Fruit fly (Drosophila melanogaster) whole organism, embryonic: ENCODE results near the gene Hip14.

ENCODE experiments used
- Adf1 ChIP-seq: fragments of 200-800 bp; sonication (Bioruptor generic); IDR thresholded peaks from 2 replicates; pipeline ENCODE4 v1.3.6; 2022; ENCODE audit warnings: missing biosample characterization, missing genetic modification characterization
- Atf-2 ChIP-seq: fragments of 200-800 bp; sonication (Bioruptor generic); optimal IDR thresholded peaks from 2 replicates; lab custom pipeline; 2016; ENCODE audit warnings: missing biosample characterization, missing genetic modification characterization
- B-H1 ChIP-seq: fragments of 200-800 bp; sonication (Bioruptor generic); IDR thresholded peaks from 3 replicates; pipeline ENCODE4 v1.3.6; 2022; ENCODE audit warnings: missing biosample characterization, missing genetic modification characterization
- CG11085 ChIP-seq: fragments of 200-800 bp; sonication (Bioruptor generic); IDR thresholded peaks from 2 replicates; pipeline ENCODE4 v1.3.6; 2022; ENCODE audit warnings: missing biosample characterization, missing genetic modification characterization
- CG12391 ChIP-seq: fragments of 200-800 bp; sonication (Bioruptor generic); optimal IDR thresholded peaks from 3 replicates; lab custom pipeline; 2018; ENCODE audit warnings: missing biosample characterization, mild to moderate bottlenecking, missing genetic modification characterization, moderate library complexity
- CG13287 ChIP-seq: fragments of 200-800 bp; sonication (Bioruptor generic); IDR thresholded peaks from 2 replicates; pipeline ENCODE4 v1.3.6; 2022; ENCODE audit warnings: missing biosample characterization, missing genetic modification characterization; ENCODE audit not compliant: partially characterized antibody
- CG15514 ChIP-seq: fragments of 200-800 bp; sonication (Bioruptor generic); optimal IDR thresholded peaks from 3 replicates; lab custom pipeline; 2017; ENCODE audit warnings: missing biosample characterization, missing genetic modification characterization, mild to moderate bottlenecking, moderate library complexity, missing genetic modification reagents
- CG1602 ChIP-seq: fragments of 200-800 bp; sonication (Bioruptor generic); optimal IDR thresholded peaks from 3 replicates; lab custom pipeline; 2016; ENCODE audit warnings: missing biosample characterization, missing genetic modification characterization
- CG1603 ChIP-seq: fragments of 200-800 bp; sonication (Bioruptor generic); optimal IDR thresholded peaks from 2 replicates; lab custom pipeline; 2019; ENCODE audit warnings: missing biosample characterization, mild to moderate bottlenecking, missing genetic modification characterization, moderate library complexity
- CG2202 ChIP-seq: fragments of 200-800 bp; sonication (Bioruptor generic); optimal IDR thresholded peaks from 2 replicates; lab custom pipeline; 2018; ENCODE audit warnings: missing biosample characterization, mild to moderate bottlenecking, missing genetic modification characterization
- CG33213 ChIP-seq: fragments of 200-800 bp; sonication (Bioruptor generic); optimal IDR thresholded peaks from 3 replicates; lab custom pipeline; 2016; ENCODE audit warnings: missing biosample characterization, missing genetic modification characterization
- CG4424 ChIP-seq: fragments of 200-800 bp; sonication (Bioruptor generic); optimal IDR thresholded peaks from 3 replicates; lab custom pipeline; 2016; ENCODE audit warnings: missing biosample characterization, missing genetic modification characterization
- CG4730 ChIP-seq: fragments of 200-800 bp; sonication (Bioruptor generic); IDR thresholded peaks from 2 replicates; pipeline ENCODE4 v1.3.6; 2022; ENCODE audit warnings: missing biosample characterization, missing genetic modification characterization
- CG5180 ChIP-seq: fragments of 200-800 bp; sonication (Bioruptor generic); optimal IDR thresholded peaks from 3 replicates; lab custom pipeline; 2017; ENCODE audit warnings: missing biosample characterization, missing genetic modification characterization, mild to moderate bottlenecking, moderate library complexity, missing genetic modification reagents
- CG6254 ChIP-seq: fragments of 200-800 bp; sonication (Bioruptor generic); optimal IDR thresholded peaks from 3 replicates; lab custom pipeline; 2017; ENCODE audit warnings: mild to moderate bottlenecking, missing biosample characterization, missing genetic modification reagents, missing genetic modification characterization
- CG6683 ChIP-seq: fragments of 200-800 bp; sonication (Bioruptor generic); optimal IDR thresholded peaks from 2 replicates; lab custom pipeline; 2017; ENCODE audit warnings: missing biosample characterization, mild to moderate bottlenecking, missing genetic modification characterization, missing genetic modification reagents
- CG9727 ChIP-seq: fragments of 200-800 bp; sonication (Bioruptor generic); optimal IDR thresholded peaks from 3 replicates; lab custom pipeline; 2017; ENCODE audit warnings: missing biosample characterization, mild to moderate bottlenecking, missing genetic modification characterization
- Dref ChIP-seq: fragments of 200-800 bp; sonication (Bioruptor generic); IDR thresholded peaks from 2 replicates; pipeline ENCODE4 v1.3.6; 2022; ENCODE audit warnings: missing biosample characterization, missing genetic modification characterization
- Elba2 ChIP-seq: fragments of 200-800 bp; sonication (Bioruptor generic); optimal IDR thresholded peaks from 3 replicates; lab custom pipeline; 2016; ENCODE audit warnings: missing biosample characterization, missing genetic modification characterization
- Ets65A ChIP-seq: fragments of 200-800 bp; sonication (Bioruptor generic); peaks from one replicate; lab custom pipeline; 2016; ENCODE audit warnings: missing biosample characterization, missing genetic modification characterization
- GATAe ChIP-seq: fragments of 200-800 bp; sonication (Bioruptor generic); conservative IDR thresholded peaks from 2 replicates; pipeline ENCODE4 v1.3.6; 2022; ENCODE audit warnings: missing biosample characterization, missing genetic modification characterization
- HLH54F ChIP-seq: fragments of 200-800 bp; sonication (Bioruptor generic); optimal IDR thresholded peaks from 3 replicates; lab custom pipeline; 2016; ENCODE audit warnings: missing biosample characterization, missing genetic modification characterization
- Lhr ChIP-seq: fragments of 200-800 bp; sonication (Bioruptor generic); optimal IDR thresholded peaks from 3 replicates; lab custom pipeline; 2017; ENCODE audit warnings: mild to moderate bottlenecking, missing biosample characterization, missing genetic modification reagents, missing genetic modification characterization
- Lim3 ChIP-seq: fragments of 200-800 bp; sonication (Bioruptor generic); IDR thresholded peaks from 2 replicates; pipeline ENCODE4 v1.3.6; 2022; ENCODE audit warnings: missing biosample characterization, missing genetic modification characterization
- Myb ChIP-seq: fragments of 200-800 bp; sonication (Bioruptor generic); optimal IDR thresholded peaks from 2 replicates; lab custom pipeline; 2016; ENCODE audit warnings: missing biosample characterization, missing genetic modification characterization
- Nf-YC ChIP-seq: fragments of 200-800 bp; optimal IDR thresholded peaks from 3 replicates; lab custom pipeline; 2019; ENCODE audit warnings: missing biosample characterization, mild to moderate bottlenecking, missing genetic modification characterization, moderate library complexity
- Oaz ChIP-seq: fragments of 200-800 bp; sonication (Bioruptor generic); IDR thresholded peaks from 2 replicates; pipeline ENCODE4 v1.3.6; 2022; ENCODE audit warnings: missing biosample characterization, missing genetic modification characterization
- Opbp ChIP-seq: fragments of 200-800 bp; sonication (Bioruptor generic); IDR thresholded peaks from 3 replicates; pipeline ENCODE4 v1.3.6; 2022; ENCODE audit warnings: missing biosample characterization, missing genetic modification characterization; ENCODE audit not compliant: partially characterized antibody
- Sox100B ChIP-seq: fragments of 200-800 bp; sonication (Bioruptor generic); optimal IDR thresholded peaks from 3 replicates; lab custom pipeline; 2018; ENCODE audit warnings: missing biosample characterization, mild to moderate bottlenecking, missing genetic modification characterization
- Spps ChIP-seq: fragments of 200-800 bp; sonication (Bioruptor generic); optimal IDR thresholded peaks from 2 replicates; lab custom pipeline; 2018; ENCODE audit warnings: missing biosample characterization, mild to moderate bottlenecking, missing genetic modification characterization
- chn ChIP-seq: fragments of 200-800 bp; sonication (Bioruptor generic); optimal IDR thresholded peaks from 2 replicates; lab custom pipeline; 2016; ENCODE audit warnings: missing biosample characterization, missing genetic modification characterization
- ewg ChIP-seq: fragments of 200-800 bp; sonication (Bioruptor generic); optimal IDR thresholded peaks from 3 replicates; lab custom pipeline; 2017; ENCODE audit warnings: mild to moderate bottlenecking, missing biosample characterization, missing genetic modification reagents, missing genetic modification characterization
- hbn ChIP-seq: fragments of 200-800 bp; sonication (Bioruptor generic); IDR thresholded peaks from 2 replicates; pipeline ENCODE4 v1.3.6; 2022; ENCODE audit warnings: missing biosample characterization, missing genetic modification characterization; ENCODE audit not compliant: partially characterized antibody
- hth ChIP-seq: fragments of >200 bp; optimal IDR thresholded peaks from 2 replicates; lab custom pipeline; 2017; ENCODE audit warnings: inconsistent platforms
- jing ChIP-seq: fragments of 200-800 bp; sonication (Bioruptor generic); optimal IDR thresholded peaks from 2 replicates; lab custom pipeline; 2018; ENCODE audit warnings: missing biosample characterization, mild to moderate bottlenecking, missing genetic modification characterization
- kay ChIP-seq: fragments of 200-800 bp; sonication (Bioruptor generic); optimal IDR thresholded peaks from 2 replicates; lab custom pipeline; 2016; ENCODE audit warnings: missing biosample characterization, missing genetic modification characterization
- knrl ChIP-seq: fragments of 200-800 bp; sonication (Bioruptor generic); IDR thresholded peaks from 3 replicates; pipeline ENCODE4 v1.3.6; 2022; ENCODE audit warnings: missing biosample characterization, missing genetic modification characterization; ENCODE audit not compliant: partially characterized antibody
- lbe ChIP-seq: fragments of 200-800 bp; sonication (Bioruptor generic); optimal IDR thresholded peaks from 2 replicates; lab custom pipeline; 2016; ENCODE audit warnings: missing biosample characterization, mild to moderate bottlenecking, missing genetic modification characterization
- mirr ChIP-seq: fragments of 200-800 bp; sonication (Bioruptor generic); optimal IDR thresholded peaks from 3 replicates; lab custom pipeline; 2018; ENCODE audit warnings: missing biosample characterization, mild to moderate bottlenecking, missing genetic modification characterization
- otp ChIP-seq: fragments of 200-800 bp; sonication (Bioruptor generic); IDR thresholded peaks from 3 replicates; pipeline ENCODE4, ENCODE4 v1.3.6; 2022; ENCODE audit warnings: missing biosample characterization, missing genetic modification characterization
- pan ChIP-seq, 4 experiments: fragments of >200 bp in 3 of 4; fragments of 200-800 bp in 1 of 4; sonication (Bioruptor generic) in 1 of 4; optimal IDR thresholded peaks in 3 of 4; IDR thresholded peaks in 1 of 4; 2 replicates each; pipeline versions ENCODE4 v1.3.6 to Lab custom; 2017 to 2022; ENCODE audit warnings: missing biosample characterization in 2 of 4, missing genetic modification characterization in 2 of 4, mixed read lengths in 1 of 4
- pho ChIP-seq: fragments of 200-800 bp; sonication (Bioruptor generic); optimal IDR thresholded peaks from 2 replicates; lab custom pipeline; 2016; ENCODE audit warnings: missing biosample characterization, missing genetic modification characterization
- repo ChIP-seq: fragments of 200-800 bp; sonication (Bioruptor generic); optimal IDR thresholded peaks from 2 replicates; lab custom pipeline; 2016; ENCODE audit warnings: missing biosample characterization, missing genetic modification characterization
- ro ChIP-seq: fragments of 200-800 bp; sonication (Bioruptor generic); IDR thresholded peaks from 2 replicates; pipeline ENCODE4 v1.3.6; 2022; ENCODE audit warnings: missing biosample characterization, missing genetic modification characterization
- sim ChIP-seq: fragments of 200-800 bp; sonication (Bioruptor generic); IDR thresholded peaks from 2 replicates; pipeline ENCODE4 v1.3.6; 2022; ENCODE audit warnings: missing biosample characterization, missing genetic modification characterization
- sna ChIP-seq: fragments of 200-800 bp; sonication (Bioruptor generic); IDR thresholded peaks from 2 replicates; pipeline ENCODE4 v1.3.6; 2022; ENCODE audit warnings: missing biosample characterization, missing genetic modification characterization; ENCODE audit not compliant: partially characterized antibody
- trh ChIP-seq: fragments of 200-800 bp; sonication (Bioruptor generic); optimal IDR thresholded peaks from 2 replicates; lab custom pipeline; 2016; ENCODE audit warnings: missing biosample characterization, missing genetic modification characterization
- zfh2 ChIP-seq: fragments of 200-800 bp; sonication (Bioruptor generic); optimal IDR thresholded peaks from 2 replicates; lab custom pipeline; 2016; ENCODE audit warnings: missing biosample characterization, missing genetic modification characterization

The Hip14 gene

DNA sequence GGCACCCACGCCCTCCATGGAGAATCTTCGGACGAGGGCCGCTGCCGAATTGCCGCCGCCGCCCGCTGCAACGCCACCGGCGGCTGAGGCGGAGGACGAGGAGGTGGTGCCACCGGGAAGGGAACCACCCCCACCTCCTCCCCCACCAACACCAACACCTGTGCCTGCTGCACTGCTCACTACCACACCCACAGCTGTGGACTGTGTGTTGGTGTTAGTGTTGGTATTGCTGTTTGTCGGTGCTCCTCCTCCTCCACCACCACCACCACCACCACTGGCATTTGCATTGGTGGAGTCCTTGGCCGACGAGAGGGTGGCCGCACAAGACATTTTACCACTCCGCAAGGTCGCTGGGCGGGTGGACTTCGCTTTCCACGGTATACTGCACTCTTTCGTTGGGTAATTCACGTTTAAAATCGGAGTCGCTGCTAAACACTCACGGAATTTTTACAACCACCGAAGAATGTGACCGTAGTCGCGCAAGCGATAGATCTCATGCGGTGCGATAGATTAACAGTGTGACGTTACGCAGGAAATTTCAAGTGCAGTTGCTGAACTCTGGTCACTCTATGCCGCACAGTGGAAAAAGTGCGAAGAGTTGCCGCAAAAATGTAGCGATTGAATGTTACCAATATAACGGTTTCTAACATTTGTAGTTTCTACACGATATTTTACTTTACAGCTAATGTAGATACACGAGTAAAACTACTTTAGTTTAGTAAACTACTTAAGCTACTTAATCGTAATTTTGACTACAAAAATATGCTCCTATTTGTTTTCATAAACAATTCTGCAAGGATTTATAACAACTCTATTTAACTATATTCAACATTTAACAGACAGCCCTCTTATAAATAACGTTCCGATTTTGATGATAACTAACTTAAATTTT, 23.5 kb downstream of the Hip14 start, which contains the start of gene mib1 (continued):
- peak; percentile 45 for TF ChIP-seq mirr (GFP tag; lab: Kevin White, UChicago)
- peak; percentile 38 for TF ChIP-seq pho
- TF ChIP-seq sna, result peak; percentile 81
- no peak; the same call in 2 of the 3 replicates for TF ChIP-seq B-H1 (GFP tag; lab: Robert Waterston, UW)
- no peak for TF ChIP-seq Spps (tag; lab: Kevin White, UChicago)
- TF ChIP-seq CG2202 (tag; lab: Kevin White, UChicago), result no peak
- no peak for TF ChIP-seq HLH54F
- peak; percentile 71 for TF ChIP-seq CG15514 (GFP tag; lab: Kevin White, UChicago)
- peak; percentile 76 for TF ChIP-seq Ets65A (GFP tag; lab: Kevin White, UChicago)
- no peak for TF ChIP-seq CG1602 (GFP tag; lab: Kevin White, UChicago)
- peak; percentile 91 for TF ChIP-seq Myb
- no peak for TF ChIP-seq repo (GFP tag; lab: Kevin White, UChicago)
- peak; percentile 91 for TF ChIP-seq CG1603 (tag; lab: Kevin White, UChicago)
- TF ChIP-seq Sox100B, result no peak
- no peak for TF ChIP-seq CG11085 (GFP tag; lab: Robert Waterston, UW)
- peak; percentile 89 for TF ChIP-seq knrl (GFP tag; lab: Robert Waterston, UW)
- TF ChIP-seq CG5180 (GFP tag; lab: Kevin White, UChicago), result no peak
- no peak for TF ChIP-seq sim (GFP tag; lab: Robert Waterston, UW)
- peak; percentile 53 for TF ChIP-seq Nf-YC (tag; lab: Kevin White, UChicago)
- no peak for TF ChIP-seq GATAe
- no peak for TF ChIP-seq lbe (GFP tag; lab: Kevin White, UChicago)
- TF ChIP-seq otp, result no peak
- TF ChIP-seq kay (GFP tag; lab: Kevin White, UChicago), result no peak
- peak; percentile 32 for TF ChIP-seq ewg (GFP tag; lab: Kevin White, UChicago)
- no peak for TF ChIP-seq Elba2 (GFP tag; lab: Kevin White, UChicago)
- TF ChIP-seq hbn (GFP tag; lab: Robert Waterston, UW), result peak; percentile 91
- no peak for TF ChIP-seq CG4730 (GFP tag; lab: Robert Waterston, UW)
- peak; percentile 30 for TF ChIP-seq chn (GFP tag; lab: Kevin White, UChicago)
- TF ChIP-seq CG13287 (GFP tag; lab: Robert Waterston, UW), result peak; percentile 93
- no peak for TF ChIP-seq Lim3 (GFP tag; lab: Robert Waterston, UW)
- TF ChIP-seq jing (GFP tag; lab: Kevin White, UChicago), result no peak
- no peak for TF ChIP-seq CG4424 (GFP tag; lab: Kevin White, UChicago)
- no peak for TF ChIP-seq pan (optimal IDR thresholded peaks at IDR 0.05; lab: Kevin White, UChicago)
- TF ChIP-seq pan (GFP tag; optimal IDR thresholded peaks at IDR 0.05 in 1 of 2, IDR thresholded peaks at IDR 0.05 in 1 of 2), result peak in 1 of 2 experiments; percentile 35
- peak; percentile 99 for TF ChIP-seq Lhr
- TF ChIP-seq CG6254 (GFP tag; lab: Kevin White, UChicago), result no peak
- TF ChIP-seq CG33213 (GFP tag; lab: Kevin White, UChicago), result peak; percentile 86
- TF ChIP-seq Adf1 (GFP tag; lab: Robert Waterston, UW), result peak; percentile 38; the same call in 1 of the 2 replicates
- no peak for TF ChIP-seq CG9727 (GFP tag; lab: Kevin White, UChicago)
- TF ChIP-seq Dref (GFP tag; lab: Robert Waterston, UW), result peak; percentile 54
- no peak for TF ChIP-seq trh (GFP tag; lab: Kevin White, UChicago)
- TF ChIP-seq zfh2 (GFP tag; lab: Kevin White, UChicago), result peak; percentile 32
- TF ChIP-seq hth (lab: Kevin White, UChicago), result no peak
- TF ChIP-seq Oaz (GFP tag; lab: Robert Waterston, UW), result no peak
- TF ChIP-seq CG6683, result no peak
- TF ChIP-seq Atf-2, result no peak
- peak; percentile 65 for TF ChIP-seq CG12391
- no peak for TF ChIP-seq ro (GFP tag; lab: Robert Waterston, UW)
- peak; percentile 95 for TF ChIP-seq Opbp (GFP tag; lab: Robert Waterston, UW)
